Worm (Caenorhabditis elegans) whole organism, mixed stage, embryonic: ENCODE data around the gene ZK1248.5.
"Not testable (repeated sequence)": the region's sequence is repeated elsewhere in the genome, so short reads cannot be mapped to it uniquely, and the experiment has no call there.

Experiments
- ceh-43 ChIP-seq: fragments of 200-800 bp; sonication (Bioruptor generic); optimal IDR thresholded peaks from 2 replicates; lab custom pipeline; 2018; ENCODE audit warnings: mild to moderate bottlenecking, missing genetic modification characterization, moderate library complexity, missing compliant biosample characterization
- ces-1 ChIP-seq: fragments of 150-350 bp; optimal IDR thresholded peaks from 2 replicates; lab custom pipeline; 2014; ENCODE audit warnings: missing biosample characterization, missing genetic modification reagents, missing genetic modification characterization
- elt-1 ChIP-seq: sonication (generic microtip); optimal IDR thresholded peaks from 2 replicates; lab custom pipeline; 2017; ENCODE audit warnings: missing genetic modification characterization, mild to moderate bottlenecking, missing compliant biosample characterization, antibody characterized with exemption, moderate library complexity, borderline replicate concordance; ENCODE audit not compliant: insufficient read depth
- lin-13 ChIP-seq: fragments of 150-350 bp; optimal IDR thresholded peaks from 2 replicates; lab custom pipeline; 2014; ENCODE audit warnings: missing biosample characterization, missing genetic modification characterization
- lsy-2 ChIP-seq: fragments of 150-350 bp; optimal IDR thresholded peaks from 2 replicates; lab custom pipeline; 2014; ENCODE audit warnings: missing biosample characterization, missing genetic modification characterization
- nhr-76 ChIP-seq: sonication (generic microtip); optimal IDR thresholded peaks from 2 replicates; lab custom pipeline; 2017; ENCODE audit warnings: missing biosample characterization, missing genetic modification characterization
- unc-62 ChIP-seq: fragments of 150-350 bp; optimal IDR thresholded peaks from 2 replicates; lab custom pipeline; 2014; ENCODE audit warnings: missing biosample characterization, missing genetic modification reagents, missing genetic modification characterization

ce11 chrII:5815382-5815781, 5.1 kb downstream of the ZK1248.5 start, which contains the start of gene wago-5:
- not testable (repeated sequence) for TF ChIP-seq lsy-2, lin-13, elt-1, nhr-76, ceh-43, ces-1, unc-62
